Fruit fly (Drosophila melanogaster) whole organism, pupa: Measurements from ENCODE around the gene CG31668.
A peak's percentile ranks its signal among the peaks of the same experiment; 100 is the strongest.

ENCODE experiments used
- CG10348 ChIP-seq: fragments of 200-800 bp; sonication (Bioruptor generic); IDR thresholded peaks from 2 replicates; pipeline ENCODE4 v1.3.6; 2022; ENCODE audit warnings: missing biosample characterization, missing genetic modification characterization
- CG12605 ChIP-seq: fragments of 200-800 bp; sonication (Bioruptor generic); IDR thresholded peaks from 2 replicates; pipeline ENCODE4 v1.3.6; 2022; ENCODE audit warnings: missing biosample characterization, missing genetic modification characterization
- CG13204 ChIP-seq: fragments of 200-800 bp; sonication (Bioruptor generic); optimal IDR thresholded peaks from 2 replicates; lab custom pipeline; 2018; ENCODE audit warnings: missing biosample characterization, mild to moderate bottlenecking, missing genetic modification characterization, moderate library complexity
- CG14655 ChIP-seq: fragments of 200-800 bp; sonication (Bioruptor generic); optimal IDR thresholded peaks from 3 replicates; lab custom pipeline; 2017; ENCODE audit warnings: mild to moderate bottlenecking, missing biosample characterization, missing genetic modification reagents, missing genetic modification characterization
- CG15710 ChIP-seq: fragments of 200-800 bp; sonication (Bioruptor generic); optimal IDR thresholded peaks from 2 replicates; lab custom pipeline; 2018; ENCODE audit warnings: missing biosample characterization, mild to moderate bottlenecking, missing genetic modification characterization, moderate library complexity
- CG17806 ChIP-seq: fragments of 200-800 bp; sonication (Bioruptor generic); optimal IDR thresholded peaks from 2 replicates; lab custom pipeline; 2018; ENCODE audit warnings: missing biosample characterization, mild to moderate bottlenecking, missing genetic modification characterization, moderate library complexity
- CG32121 ChIP-seq: fragments of 200-800 bp; sonication (Bioruptor generic); IDR thresholded peaks from 2 replicates; pipeline ENCODE4 v1.3.6; 2022; ENCODE audit warnings: missing biosample characterization, missing genetic modification characterization
- CG34367 ChIP-seq: fragments of 200-800 bp; sonication (Bioruptor generic); optimal IDR thresholded peaks from 2 replicates; lab custom pipeline; 2018; ENCODE audit warnings: missing biosample characterization, mild to moderate bottlenecking, missing genetic modification characterization
- CG4496 ChIP-seq: fragments of 200-800 bp; sonication (Bioruptor generic); IDR thresholded peaks from 3 replicates; pipeline ENCODE4 v1.3.6; 2022; ENCODE audit warnings: missing biosample characterization, missing genetic modification characterization
- CG8159 ChIP-seq: fragments of 200-800 bp; sonication (Bioruptor generic); optimal IDR thresholded peaks from 3 replicates; lab custom pipeline; 2018; ENCODE audit warnings: missing biosample characterization, mild to moderate bottlenecking, missing genetic modification characterization, moderate library complexity
- CG8301 ChIP-seq: fragments of 200-800 bp; sonication (Bioruptor generic); optimal IDR thresholded peaks from 2 replicates; lab custom pipeline; 2018; ENCODE audit warnings: missing biosample characterization, mild to moderate bottlenecking, missing genetic modification characterization
- CG9948 ChIP-seq: fragments of 200-800 bp; sonication (Bioruptor generic); optimal IDR thresholded peaks from 2 replicates; lab custom pipeline; 2018; ENCODE audit warnings: missing biosample characterization, mild to moderate bottlenecking, missing genetic modification characterization, moderate library complexity
- D1 ChIP-seq: fragments of 200-800 bp; sonication (Bioruptor generic); optimal IDR thresholded peaks from 2 replicates; lab custom pipeline; 2018; ENCODE audit warnings: missing biosample characterization, mild to moderate bottlenecking, missing genetic modification characterization, moderate library complexity
- EcR ChIP-seq: fragments of 200-800 bp; sonication (Bioruptor generic); optimal IDR thresholded peaks from 3 replicates; lab custom pipeline; 2019; ENCODE audit warnings: missing biosample characterization, missing genetic modification characterization, mild to moderate bottlenecking, moderate library complexity, missing genetic modification reagents
- Ets98B ChIP-seq: fragments of 200-800 bp; sonication (Bioruptor generic); IDR thresholded peaks from 2 replicates; pipeline ENCODE4 v1.3.6; 2022; ENCODE audit warnings: missing biosample characterization, missing genetic modification characterization
- Pif1A ChIP-seq: fragments of 200-800 bp; sonication (Bioruptor generic); optimal IDR thresholded peaks from 3 replicates; lab custom pipeline; 2016; ENCODE audit warnings: missing biosample characterization, missing genetic modification characterization
- Pif1B ChIP-seq: fragments of 200-800 bp; sonication (Bioruptor generic); optimal IDR thresholded peaks from 3 replicates; lab custom pipeline; 2016; ENCODE audit warnings: missing biosample characterization, missing genetic modification characterization
- Snoo ChIP-seq: fragments of 200-800 bp; sonication (Bioruptor generic); optimal IDR thresholded peaks from 3 replicates; lab custom pipeline; 2017; ENCODE audit warnings: missing biosample characterization, mild to moderate bottlenecking, missing genetic modification characterization, inconsistent platforms
- fd96Ca ChIP-seq: fragments of 200-800 bp; sonication (Bioruptor generic); IDR thresholded peaks from 3 replicates; pipeline ENCODE4 v1.3.6; 2022; ENCODE audit warnings: missing biosample characterization, missing genetic modification characterization
- gl ChIP-seq: fragments of 200-800 bp; sonication (Bioruptor generic); optimal IDR thresholded peaks from 2 replicates; lab custom pipeline; 2018; ENCODE audit warnings: missing biosample characterization, mild to moderate bottlenecking, missing genetic modification characterization
- rn ChIP-seq: fragments of 200-800 bp; sonication (Bioruptor generic); IDR thresholded peaks from 2 replicates; pipeline ENCODE4 v1.3.6; 2022; ENCODE audit warnings: missing biosample characterization, missing genetic modification characterization

The CG31668 gene

dm6 chr2L:2181971-2182643 is 23.9 kb downstream of the CG31668 start:
- TF ChIP-seq Ets98B (GFP tag; lab: Robert Waterston, UW) (no peak), rn (GFP tag; lab: Robert Waterston, UW) (no peak), Pif1B (GFP tag; lab: Kevin White, UChicago) (no peak), CG17806 (tag; lab: Kevin White, UChicago) (no peak), CG8301 (tag; lab: Kevin White, UChicago) (no peak), CG10348 (no peak)

DNA sequence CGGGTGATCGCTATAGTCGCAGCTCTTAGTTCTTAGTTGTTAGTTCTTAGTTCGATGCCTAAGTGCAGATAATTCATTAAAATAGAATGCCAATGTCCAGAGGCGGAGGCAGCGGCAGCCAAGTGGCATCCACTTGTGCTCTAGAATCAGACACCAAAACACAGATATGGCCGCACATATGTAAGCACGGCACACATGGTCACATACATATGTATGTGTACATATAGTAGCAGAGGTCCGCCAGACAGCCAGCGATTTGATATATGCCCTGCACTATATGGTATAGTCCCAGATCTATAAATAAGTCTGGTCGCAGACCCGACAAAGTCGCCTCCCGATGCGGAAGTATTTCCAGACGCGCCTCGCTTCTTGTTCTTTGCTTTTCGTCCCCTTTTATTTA is 25.3 kb downstream of the CG31668 start:
- TF ChIP-seq CG8301 (tag; lab: Kevin White, UChicago): no peak
- TF ChIP-seq CG32121: peak; percentile 15; the same call in 1 of the 2 replicates
- no peak for TF ChIP-seq EcR (GFP tag; lab: Kevin White, UChicago)
- no peak for TF ChIP-seq Ets98B (GFP tag; lab: Robert Waterston, UW)

DNA sequence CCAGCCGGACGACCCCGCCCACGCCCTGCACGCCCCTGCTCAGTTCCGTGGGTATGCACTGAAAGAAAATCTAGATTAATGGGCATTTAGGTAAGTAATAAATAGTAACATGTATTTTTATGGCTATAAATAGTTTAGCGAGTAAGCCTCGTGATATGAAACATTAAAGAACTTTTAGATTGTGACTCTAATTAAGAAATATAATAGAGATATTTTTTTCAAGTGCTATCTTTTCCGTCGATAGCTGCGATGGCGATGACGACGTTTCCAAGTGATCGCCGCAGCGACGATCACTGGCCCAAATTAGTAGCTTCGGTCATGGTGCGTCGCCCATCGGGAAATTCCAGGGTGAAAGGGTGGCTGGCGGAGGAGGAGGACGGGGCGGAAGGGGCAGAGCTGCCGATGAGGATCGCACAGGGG is 25.8 kb downstream of the CG31668 start:
- TF ChIP-seq Pif1B (GFP tag; lab: Kevin White, UChicago) (peak; percentile 78), CG8159 (peak; percentile 89), Snoo (tag; lab: Kevin White, UChicago) (peak; percentile 73), CG14655 (peak; percentile 90), CG12605 (GFP tag; lab: Robert Waterston, UW) (peak; percentile 89), CG17806 (tag; lab: Kevin White, UChicago) (peak; percentile 89), CG8301 (tag; lab: Kevin White, UChicago) (peak; percentile 89), CG10348 (peak; percentile 50; the same call in 1 of the 2 replicates), Ets98B (GFP tag; lab: Robert Waterston, UW) (peak; percentile 91), gl (peak; percentile 67), CG34367 (peak; percentile 80), CG15710 (peak; percentile 85), CG32121 (peak; percentile 90), CG9948 (tag; lab: Kevin White, UChicago) (peak; percentile 89), rn (GFP tag; lab: Robert Waterston, UW) (peak; percentile 78), CG4496 (GFP tag; lab: Robert Waterston, UW) (peak; percentile 90), Pif1A (GFP tag; lab: Kevin White, UChicago) (peak; percentile 88), EcR (GFP tag; lab: Kevin White, UChicago) (peak; percentile 61), fd96Ca (GFP tag; lab: Robert Waterston, UW) (peak; percentile 82; the same call in 2 of the 3 replicates), CG13204 (GFP tag; lab: Kevin White, UChicago) (peak; percentile 69), D1 (tag; lab: Kevin White, UChicago) (peak; percentile 42)
- TF ChIP-seq, all 21 proteins: peak for 21

DNA sequence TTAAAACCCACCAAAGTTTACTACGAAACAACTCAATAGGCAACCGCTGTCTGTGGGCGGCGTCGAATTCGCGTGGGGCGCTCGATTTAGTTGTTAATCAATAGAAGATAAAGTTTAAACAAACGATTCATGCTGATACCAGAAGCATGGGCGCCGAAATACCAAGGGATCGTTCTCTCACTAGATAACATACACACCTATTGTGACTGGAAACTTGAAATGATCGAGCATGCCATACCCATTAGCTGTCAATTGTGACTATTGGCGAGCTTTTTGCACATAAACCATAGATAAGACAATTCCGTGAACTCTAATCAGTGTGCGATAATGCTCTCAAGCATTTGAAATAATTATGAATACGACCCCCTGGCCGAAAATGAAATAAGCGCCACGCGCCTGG is 26.6 kb downstream of the CG31668 start:
- TF ChIP-seq CG12605 (GFP tag; lab: Robert Waterston, UW) (no peak), fd96Ca (GFP tag; lab: Robert Waterston, UW) (0 out of 3 replicates have a peak, but pooled peaks have one; percentile 5)
- TF ChIP-seq, all 21 proteins: peak for 1

- peak; percentile 19 for TF ChIP-seq Ets98B (GFP tag; lab: Robert Waterston, UW)
- TF ChIP-seq CG12605 (GFP tag; lab: Robert Waterston, UW): 0 out of 2 replicates have a peak, but pooled peaks have one; percentile 23
- TF ChIP-seq CG10348: no peak
- TF ChIP-seq CG4496 (GFP tag; lab: Robert Waterston, UW): peak; percentile 49
Measured at dm6 chr2L:2178810-2179143, 27.2 kb downstream of the CG31668 start.

DNA sequence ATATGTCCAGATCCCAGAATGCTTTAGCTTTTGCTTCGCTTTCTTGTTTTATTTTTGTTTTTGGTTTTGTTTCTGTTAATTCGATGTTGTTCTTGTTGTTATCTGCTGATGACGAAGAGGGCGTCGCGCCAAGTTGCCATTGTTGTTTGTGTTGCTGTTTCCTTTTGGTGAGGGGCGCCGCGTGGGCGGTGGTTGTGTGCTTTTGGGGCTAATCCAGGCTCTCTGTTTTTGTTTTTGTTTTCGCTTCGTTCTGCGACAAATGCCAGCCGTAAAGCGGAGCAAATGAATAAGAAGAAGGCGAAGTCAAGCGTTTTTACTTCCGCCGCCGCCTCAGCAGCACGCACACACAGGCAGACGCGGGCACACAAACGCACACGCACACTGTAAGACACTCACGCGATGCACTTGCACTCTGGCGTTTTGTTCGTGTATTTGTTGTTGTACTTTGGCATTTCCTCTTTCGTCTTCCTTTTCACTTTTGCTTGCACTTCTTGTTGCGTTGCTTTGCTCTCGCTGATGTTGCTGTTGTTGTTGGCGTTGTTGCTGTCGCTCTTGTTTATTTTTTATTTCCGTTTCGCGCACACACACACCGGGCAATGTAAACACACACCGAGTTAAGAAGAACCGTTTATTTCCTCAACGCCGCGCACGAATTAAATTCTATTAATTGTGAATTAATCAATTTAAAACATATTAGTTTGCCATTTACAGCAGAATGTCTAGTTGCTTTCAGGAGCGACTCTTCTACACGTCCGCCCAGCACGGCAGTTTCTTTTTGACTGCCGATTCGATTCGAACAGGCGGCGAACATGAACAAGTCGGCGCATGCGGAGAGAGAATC is 27.8 kb downstream of the CG31668 start, which contains the start of gene aop:
aop (minus strand) TSS at position 786 of the 841 bp plus-strand sequence.
- TF ChIP-seq CG15710 (no peak), rn (GFP tag; lab: Robert Waterston, UW) (0 out of 2 replicates have a peak, but pooled peaks have one; percentile 36), CG12605 (GFP tag; lab: Robert Waterston, UW) (no peak), CG8301 (tag; lab: Kevin White, UChicago) (peak; percentile 10), CG34367 (peak; percentile 42), CG10348 (no peak), gl (peak; percentile 22), CG13204 (GFP tag; lab: Kevin White, UChicago) (peak; percentile 57), fd96Ca (GFP tag; lab: Robert Waterston, UW) (no peak; the same call in 2 of the 3 replicates), Snoo (tag; lab: Kevin White, UChicago) (peak; percentile 30), Ets98B (GFP tag; lab: Robert Waterston, UW) (no peak), CG14655 (peak; percentile 30), CG32121 (no peak), CG17806 (tag; lab: Kevin White, UChicago) (no peak), EcR (GFP tag; lab: Kevin White, UChicago) (peak; percentile 77), Pif1B (GFP tag; lab: Kevin White, UChicago) (peak; percentile 44), CG8159 (peak; percentile 24), Pif1A (GFP tag; lab: Kevin White, UChicago) (peak; percentile 38), CG4496 (GFP tag; lab: Robert Waterston, UW) (0 out of 3 replicates have a peak, but pooled peaks have one; percentile 23), D1 (tag; lab: Kevin White, UChicago) (no peak), CG9948 (tag; lab: Kevin White, UChicago) (peak; percentile 5)
